Worm (Caenorhabditis elegans) whole organism, early embryonic: ENCODE measurements around the gene T28A8.6.

Experiments
- F13C5.2 ChIP-seq: sonication (generic microtip); optimal IDR thresholded peaks from 2 replicates; lab custom pipeline; 2017; ENCODE audit warnings: mild to moderate bottlenecking, missing genetic modification characterization, inconsistent platforms, missing compliant biosample characterization
- hmg-4 ChIP-seq: fragments of 200-800 bp; sonication (Bioruptor generic); optimal IDR thresholded peaks from 2 replicates; lab custom pipeline; 2018; ENCODE audit warnings: mild to moderate bottlenecking, missing genetic modification characterization, missing compliant biosample characterization

DNA sequence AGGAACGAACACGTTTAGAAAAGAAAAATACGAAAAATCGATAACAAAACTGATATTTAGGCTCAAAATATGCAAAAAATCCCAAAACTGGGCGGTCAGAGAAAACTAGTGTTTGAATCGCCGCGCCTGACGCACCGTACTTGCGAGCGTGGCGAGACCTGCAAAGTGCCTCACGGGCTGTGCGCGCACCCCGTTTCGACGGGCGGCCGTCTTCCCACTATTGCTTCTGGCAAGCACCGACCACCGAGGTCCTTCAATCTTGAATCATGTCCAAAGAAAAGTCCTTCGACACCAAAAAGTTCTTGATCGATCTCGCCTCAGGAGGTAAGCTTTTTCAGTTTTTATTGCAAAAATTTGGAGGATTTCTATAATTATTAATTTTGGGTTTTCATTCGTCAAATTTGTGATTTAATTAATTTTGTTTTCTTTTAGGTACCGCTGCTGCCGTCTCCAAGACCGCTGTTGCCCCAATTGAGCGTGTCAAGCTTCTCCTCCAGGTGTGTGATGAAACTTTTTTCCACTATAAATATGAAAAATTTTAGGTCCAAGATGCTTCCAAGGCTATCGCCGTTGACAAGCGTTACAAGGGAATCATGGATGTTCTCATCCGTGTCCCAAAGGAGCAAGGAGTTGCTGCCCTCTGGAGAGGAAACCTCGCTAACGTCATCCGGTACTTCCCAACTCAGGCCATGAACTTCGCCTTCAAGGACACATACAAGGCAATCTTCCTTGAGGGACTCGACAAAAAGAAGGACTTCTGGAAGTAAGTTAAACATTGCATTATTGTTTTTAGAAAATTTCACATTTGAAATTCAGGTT, 35.8 kb upstream of the T28A8.6 start, which contains the start of gene ant-1.1:
- TF ChIP-seq F13C5.2 (tag; lab: Kevin White, UChicago) = peak; percentile 80
- peak; percentile 62 for TF ChIP-seq hmg-4 (GFP tag; lab: Kevin White, UChicago)
